Worm (Caenorhabditis elegans): ENCODE results near the gene F56D6.9.
"Not testable (repeated sequence)": the region's sequence is repeated elsewhere in the genome, so short reads cannot be mapped to it uniquely, and the experiment has no call there.

Gene F56D6.9

DNA sequence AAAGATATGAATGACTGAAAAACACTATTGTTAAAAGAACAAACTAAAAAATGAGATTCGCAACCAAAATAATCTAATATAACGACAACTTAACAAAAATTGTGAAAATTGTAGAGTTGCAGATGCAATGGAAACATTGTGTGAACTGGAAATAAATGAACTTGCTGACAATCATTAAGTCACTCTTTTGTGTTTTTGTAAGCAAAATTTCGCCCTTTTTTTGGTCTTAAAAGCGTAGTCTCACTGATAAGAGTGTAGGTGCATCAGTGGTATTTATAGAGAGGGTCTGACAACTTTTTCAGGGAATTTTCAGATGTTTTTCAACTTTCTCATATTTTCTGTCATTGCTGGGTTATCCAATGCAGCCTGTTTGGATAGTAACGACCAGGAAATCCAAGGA is 34.0 kb downstream of the F56D6.9 start, which contains the start of gene clec-68:
Gene clec-68, plus strand, starts transcription at position 301 of the 400 bp plus-strand sequence.
- no peak for TF ChIP-seq pax-3 (tag; optimal IDR thresholded peaks at IDR 0.05)
- TF ChIP-seq F16B12.6 (tag; optimal IDR thresholded peaks at IDR 0.05), result no peak
- no peak for TF ChIP-seq lin-13 (GFP tag; optimal IDR thresholded peaks at IDR 0.05)
- no peak for TF ChIP-seq jun-1 (tag; optimal IDR thresholded peaks at IDR 0.05)
- no peak for TF ChIP-seq egl-27 (tag; optimal IDR thresholded peaks at IDR 0.05)
- TF ChIP-seq lin-14 (GFP tag; optimal IDR thresholded peaks at IDR 0.05), result no peak
- no peak for TF ChIP-seq elt-3 (tag; optimal IDR thresholded peaks at IDR 0.05)

- not testable (repeated sequence) for TF ChIP-seq nhr-77, unc-130, aly-2 (tag; optimal IDR thresholded peaks at IDR 0.05)
Measured at ce11 chrIV:3932408-3932807, 40.3 kb downstream of the F56D6.9 start, which contains the start of gene clec-70. Gene clec-70 (plus strand): TSS chrIV:3932708.

DNA sequence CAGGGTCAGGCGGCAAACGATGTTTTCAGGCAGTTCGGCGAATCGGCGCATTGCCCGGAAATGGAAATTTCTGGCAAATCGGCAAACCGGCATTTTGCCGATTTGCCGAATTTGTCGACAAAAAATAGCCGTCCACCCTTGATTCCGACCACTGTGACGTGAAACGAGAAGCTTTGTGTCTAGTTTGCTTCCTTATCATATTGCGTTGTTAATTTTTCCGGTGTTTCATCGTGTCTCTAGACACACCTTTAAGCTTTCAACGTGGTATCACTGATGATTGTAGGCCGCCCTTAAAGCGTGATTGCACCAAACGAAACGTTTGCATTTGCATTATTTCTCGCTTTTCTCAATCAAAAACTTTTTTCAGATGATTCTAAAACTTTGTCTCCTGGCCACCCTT is 45.0 kb downstream of the F56D6.9 start, which contains the start of gene clec-71:
Gene clec-71, plus strand, starts transcription at position 362 of the 400 bp plus-strand sequence.
- peak; percentile 58 for TF ChIP-seq elt-2 (tag; optimal IDR thresholded peaks at IDR 0.05)
- no peak for TF ChIP-seq lin-15B (tag; optimal IDR thresholded peaks at IDR 0.05)

DNA sequence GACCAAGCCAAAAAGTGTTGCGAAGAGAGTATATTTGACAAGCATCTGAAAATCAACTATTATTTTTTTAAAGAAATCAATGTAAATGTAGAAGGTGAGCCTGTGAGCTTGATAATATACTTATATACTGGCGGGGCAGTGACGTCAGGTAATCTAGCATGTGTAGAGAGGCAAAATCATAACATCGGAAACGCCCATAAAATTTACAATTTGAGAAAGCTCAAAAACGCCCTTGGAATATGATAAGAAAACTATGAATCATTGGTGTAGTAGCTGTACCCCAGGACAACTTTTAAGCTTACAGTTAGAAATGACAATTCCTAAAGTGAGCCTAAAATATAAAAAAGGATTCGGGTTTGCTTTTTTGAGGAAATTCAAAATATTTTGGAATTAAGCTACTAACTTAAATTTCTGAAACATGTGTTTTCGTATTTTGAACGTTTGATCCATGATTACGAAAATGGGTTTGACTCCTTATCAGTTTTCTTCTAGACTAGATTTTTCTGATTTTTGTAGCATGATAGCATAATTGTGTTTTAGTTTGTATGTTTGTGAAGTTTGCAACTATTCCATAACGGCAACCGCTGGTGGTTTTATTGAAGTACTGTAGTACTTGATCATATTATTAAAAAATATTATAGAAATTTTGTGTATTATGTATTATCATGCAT is 49.7 kb downstream of the F56D6.9 start, which contains the start of gene clec-174:
Gene clec-174, minus strand, starts transcription at position 51 of the 671 bp plus-strand sequence.
- TF ChIP-seq sox-4 (tag; optimal IDR thresholded peaks at IDR 0.05) (no peak), ceh-63 (GFP tag; optimal IDR thresholded peaks at IDR 0.05) (no peak), nhr-19 (GFP tag; conservative IDR thresholded peaks at IDR 0.05) (no peak), unc-86 (tag; optimal IDR thresholded peaks at IDR 0.05) (no peak), dpl-1 (GFP tag; optimal IDR thresholded peaks at IDR 0.05) (no peak), mdl-1 (tag; optimal IDR thresholded peaks at IDR 0.05) (no peak)

Measured in whole organism, L1 larva.